Worm (Caenorhabditis elegans): ENCODE results near the gene C52E4.7.

C52E4.7 gene

ce11 chrV:12024273-12024672, 30.2 kb downstream of the C52E4.7 start (continued):
- peak in 1 of 2 experiments; percentile 3 for TF ChIP-seq lsy-2 (tag; optimal IDR thresholded peaks at IDR 0.05)
- TF ChIP-seq lin-14 (GFP tag; optimal IDR thresholded peaks at IDR 0.05), result peak; percentile 88
- no peak for TF ChIP-seq lin-13 (GFP tag; optimal IDR thresholded peaks at IDR 0.05)
- TF ChIP-seq efl-3 (GFP tag; optimal IDR thresholded peaks at IDR 0.05), result no peak
- TF ChIP-seq sup-37 (GFP tag; optimal IDR thresholded peaks at IDR 0.05), result no peak
- no peak for TF ChIP-seq jun-1 (tag; optimal IDR thresholded peaks at IDR 0.05)
- peak; percentile 71 for TF ChIP-seq fkh-10 (GFP tag; optimal IDR thresholded peaks at IDR 0.05)
- TF ChIP-seq ceh-82 (tag; optimal IDR thresholded peaks at IDR 0.05), result peak in 2 of 3 experiments; percentile 24 to 35
- TF ChIP-seq pag-3 (tag; optimal IDR thresholded peaks at IDR 0.05; ENCODE audit: borderline replicate concordance, insufficient read depth), result no peak
- TF ChIP-seq nhr-47 (tag; optimal IDR thresholded peaks at IDR 0.05), result peak; percentile 51
- TF ChIP-seq tlp-1 (tag; optimal IDR thresholded peaks at IDR 0.05), result no peak
- no peak for TF ChIP-seq mab-9 (GFP tag; IDR thresholded peaks at IDR 0.05)
- peak; percentile 70 for TF ChIP-seq fkh-8 (tag; optimal IDR thresholded peaks at IDR 0.05)
- peak; percentile 9 for TF ChIP-seq ztf-4 (tag; optimal IDR thresholded peaks at IDR 0.05)
- TF ChIP-seq elt-2 (tag; optimal IDR thresholded peaks at IDR 0.05), result no peak
- no peak for TF ChIP-seq zag-1 (tag; optimal IDR thresholded peaks at IDR 0.05)
- peak; percentile 67 for TF ChIP-seq unc-86 (tag; optimal IDR thresholded peaks at IDR 0.05)
- no peak for TF ChIP-seq unc-30 (tag; optimal IDR thresholded peaks at IDR 0.05)
- TF ChIP-seq fkh-4 (tag; optimal IDR thresholded peaks at IDR 0.05; ENCODE audit: borderline replicate concordance), result no peak
- TF ChIP-seq mdl-1 (tag; optimal IDR thresholded peaks at IDR 0.05), result peak in 1 of 2 experiments; percentile 8
- TF ChIP-seq F16B12.6 (tag; optimal IDR thresholded peaks at IDR 0.05), result no peak
- no peak for TF ChIP-seq ceh-88 (GFP tag; IDR thresholded peaks at IDR 0.05)
- TF ChIP-seq egl-27 (tag; optimal IDR thresholded peaks at IDR 0.05), result no peak
- TF ChIP-seq efl-1 (optimal IDR thresholded peaks at IDR 0.05), result no peak
- TF ChIP-seq efl-1 (GFP tag; optimal IDR thresholded peaks at IDR 0.05 in 1 of 2), result no peak
- TF ChIP-seq lir-3 (tag; optimal IDR thresholded peaks at IDR 0.05; ENCODE audit: poor library complexity), result no peak
- TF ChIP-seq ceh-63 (GFP tag; optimal IDR thresholded peaks at IDR 0.05), result peak; percentile 82
- no peak for TF ChIP-seq pqm-1 (tag; optimal IDR thresholded peaks at IDR 0.05)
- TF ChIP-seq xbp-1 (tag; optimal IDR thresholded peaks at IDR 0.05), result peak; percentile 17
- peak; percentile 73 for TF ChIP-seq ceh-8 (GFP tag; optimal IDR thresholded peaks at IDR 0.05)
- peak; percentile 33 for TF ChIP-seq swsn-7 (tag; optimal IDR thresholded peaks at IDR 0.05)
- TF ChIP-seq nhr-71 (tag; optimal IDR thresholded peaks at IDR 0.05), result peak; percentile 63

ce11 chrV:12025683-12026082, 31.6 kb downstream of the C52E4.7 start:
- TF ChIP-seq efl-1 (optimal IDR thresholded peaks at IDR 0.05), result no peak
- TF ChIP-seq efl-1 (GFP tag; optimal IDR thresholded peaks at IDR 0.05 in 1 of 2), result peak in 1 of 2 experiments; percentile 77
- TF ChIP-seq fkh-10 (GFP tag; optimal IDR thresholded peaks at IDR 0.05), result peak; percentile 85
- TF ChIP-seq pax-3 (tag; optimal IDR thresholded peaks at IDR 0.05), result peak; percentile 15
- TF ChIP-seq ceh-63 (GFP tag; optimal IDR thresholded peaks at IDR 0.05), result no peak
- TF ChIP-seq swsn-7 (tag; optimal IDR thresholded peaks at IDR 0.05), result peak; percentile 10
- no peak for TF ChIP-seq hlh-17 (GFP tag; optimal IDR thresholded peaks at IDR 0.05; ENCODE audit: borderline replicate concordance)
- no peak for TF ChIP-seq zip-4 (GFP tag; optimal IDR thresholded peaks at IDR 0.05)
- peak; percentile 1 for TF ChIP-seq snu-23 (GFP tag; optimal IDR thresholded peaks at IDR 0.05)
- TF ChIP-seq vab-15 (tag; optimal IDR thresholded peaks at IDR 0.05), result no peak
- peak in 1 of 2 experiments; percentile 33 for TF ChIP-seq lsy-2 (tag; optimal IDR thresholded peaks at IDR 0.05)
- TF ChIP-seq lin-14 (GFP tag; optimal IDR thresholded peaks at IDR 0.05), result peak; percentile 87
- peak; percentile 45 for TF ChIP-seq mep-1 (tag; optimal IDR thresholded peaks at IDR 0.05)
- peak; percentile 46 for TF ChIP-seq nhr-71 (tag; optimal IDR thresholded peaks at IDR 0.05)
- no peak for TF ChIP-seq C16A3.4 (tag; optimal IDR thresholded peaks at IDR 0.05)
- no peak for TF ChIP-seq blmp-1 (tag; optimal IDR thresholded peaks at IDR 0.05)
- no peak for TF ChIP-seq nhr-19 (GFP tag; conservative IDR thresholded peaks at IDR 0.05)
- peak; percentile 15 for TF ChIP-seq rnt-1 (tag; optimal IDR thresholded peaks at IDR 0.05)
- peak; percentile 64 for TF ChIP-seq fkh-8 (tag; optimal IDR thresholded peaks at IDR 0.05)
- peak; percentile 2 for TF ChIP-seq skn-1 (tag; optimal IDR thresholded peaks at IDR 0.05)
- TF ChIP-seq dpl-1 (GFP tag; optimal IDR thresholded peaks at IDR 0.05), result peak in 1 of 3 experiments; percentile 6
- TF ChIP-seq egl-13 (tag; optimal IDR thresholded peaks at IDR 0.05), result peak; percentile 10
- peak in 1 of 3 experiments; percentile 36 for TF ChIP-seq ceh-82 (tag; optimal IDR thresholded peaks at IDR 0.05)

Data from whole organism, L1 larva.